Fruit fly (Drosophila melanogaster) whole organism, embryonic: ENCODE measurements around the gene CG10584.

ENCODE experiments used
- Blimp-1 ChIP-seq: fragments of 200-800 bp; sonication (Bioruptor generic); optimal IDR thresholded peaks from 3 replicates; lab custom pipeline; 2018; ENCODE audit warnings: missing biosample characterization, missing genetic modification characterization, mild to moderate bottlenecking, moderate library complexity, missing genetic modification reagents
- CG11247 ChIP-seq: fragments of 200-800 bp; sonication (Bioruptor generic); IDR thresholded peaks from 2 replicates; pipeline ENCODE4 v1.3.6; 2022; ENCODE audit warnings: missing biosample characterization, missing genetic modification characterization
- CG11695 ChIP-seq: fragments of 200-800 bp; sonication (Bioruptor generic); IDR thresholded peaks from 3 replicates; pipeline ENCODE4 v1.3.6; 2022; ENCODE audit warnings: missing biosample characterization, missing genetic modification characterization
- CG12391 ChIP-seq: fragments of 200-800 bp; sonication (Bioruptor generic); optimal IDR thresholded peaks from 3 replicates; lab custom pipeline; 2018; ENCODE audit warnings: missing biosample characterization, mild to moderate bottlenecking, missing genetic modification characterization, moderate library complexity
- CG13296 ChIP-seq: fragments of 200-800 bp; sonication (Bioruptor generic); optimal IDR thresholded peaks from 3 replicates; lab custom pipeline; 2018; ENCODE audit warnings: missing biosample characterization, mild to moderate bottlenecking, missing genetic modification characterization
- CG13775 ChIP-seq: fragments of 200-800 bp; sonication (Bioruptor generic); optimal IDR thresholded peaks from 3 replicates; lab custom pipeline; 2017; ENCODE audit warnings: missing biosample characterization, mild to moderate bottlenecking, missing genetic modification characterization
- CG15269 ChIP-seq: fragments of 200-800 bp; sonication (Bioruptor generic); optimal IDR thresholded peaks from 2 replicates; lab custom pipeline; 2018; ENCODE audit warnings: missing biosample characterization, mild to moderate bottlenecking, missing genetic modification characterization, moderate library complexity
- CG15479 ChIP-seq: fragments of 200-800 bp; sonication (Bioruptor generic); optimal IDR thresholded peaks from 3 replicates; lab custom pipeline; 2019; ENCODE audit warnings: missing biosample characterization, mild to moderate bottlenecking, missing genetic modification characterization, moderate library complexity
- CG15601 ChIP-seq: fragments of 200-800 bp; sonication (Bioruptor generic); optimal IDR thresholded peaks from 3 replicates; lab custom pipeline; 2019; ENCODE audit warnings: missing biosample characterization, mild to moderate bottlenecking, missing genetic modification characterization, moderate library complexity
- CG16815 ChIP-seq: fragments of 200-800 bp; sonication (Bioruptor generic); optimal IDR thresholded peaks from 3 replicates; lab custom pipeline; 2017; ENCODE audit warnings: missing biosample characterization, mild to moderate bottlenecking, missing genetic modification characterization
- CG17385 ChIP-seq: fragments of 200-800 bp; sonication (Bioruptor generic); optimal IDR thresholded peaks from 3 replicates; lab custom pipeline; 2018; ENCODE audit warnings: missing biosample characterization, mild to moderate bottlenecking, missing genetic modification characterization
- CG17829 ChIP-seq: fragments of 200-800 bp; optimal IDR thresholded peaks from 2 replicates; lab custom pipeline; 2019; ENCODE audit warnings: missing biosample characterization, mild to moderate bottlenecking, missing genetic modification characterization, moderate library complexity
- CG18619 ChIP-seq: fragments of 200-800 bp; sonication (Bioruptor generic); optimal IDR thresholded peaks from 3 replicates; lab custom pipeline; 2017; ENCODE audit warnings: missing biosample characterization, mild to moderate bottlenecking, missing genetic modification characterization
- CG2199 ChIP-seq: fragments of 200-800 bp; sonication (Bioruptor generic); IDR thresholded peaks from 3 replicates; pipeline ENCODE4 v1.3.6; 2022; ENCODE audit warnings: missing biosample characterization, missing genetic modification characterization
- CG2712 ChIP-seq: fragments of 200-800 bp; optimal IDR thresholded peaks from 3 replicates; lab custom pipeline; 2019; ENCODE audit warnings: missing biosample characterization, mild to moderate bottlenecking, missing genetic modification characterization, moderate library complexity
- CG4424 ChIP-seq: fragments of 200-800 bp; sonication (Bioruptor generic); optimal IDR thresholded peaks from 3 replicates; lab custom pipeline; 2016; ENCODE audit warnings: missing biosample characterization, missing genetic modification characterization
- CG5953 ChIP-seq: fragments of 200-800 bp; sonication (Bioruptor generic); IDR thresholded peaks from 2 replicates; pipeline ENCODE4 v1.3.6; 2022; ENCODE audit warnings: missing biosample characterization, missing genetic modification characterization
- CG6854 ChIP-seq: fragments of 200-800 bp; sonication (Bioruptor generic); optimal IDR thresholded peaks from 3 replicates; lab custom pipeline; 2017; ENCODE audit warnings: missing biosample characterization, mild to moderate bottlenecking, missing genetic modification characterization
- CG7357 ChIP-seq: fragments of 200-800 bp; sonication (Bioruptor generic); IDR thresholded peaks from 3 replicates; pipeline ENCODE4 v1.3.6; 2022; ENCODE audit warnings: missing biosample characterization, missing genetic modification characterization
- CG7786 ChIP-seq: fragments of 200-800 bp; sonication (Bioruptor generic); optimal IDR thresholded peaks from 2 replicates; lab custom pipeline; 2016; ENCODE audit warnings: missing biosample characterization, missing genetic modification characterization
- CG7839 ChIP-seq: fragments of 200-800 bp; sonication (Bioruptor generic); optimal IDR thresholded peaks from 3 replicates; lab custom pipeline; 2018; ENCODE audit warnings: missing biosample characterization, mild to moderate bottlenecking, missing genetic modification characterization, moderate library complexity
- Dbx ChIP-seq: fragments of 200-800 bp; sonication (Bioruptor generic); IDR thresholded peaks from 3 replicates; pipeline ENCODE4 v1.3.6; 2022; ENCODE audit warnings: missing biosample characterization, missing genetic modification characterization
- Deaf1 ChIP-seq: fragments of 200-800 bp; optimal IDR thresholded peaks from 3 replicates; lab custom pipeline; 2019; ENCODE audit warnings: missing biosample characterization, mild to moderate bottlenecking, missing genetic modification characterization, moderate library complexity
- Dfd ChIP-seq, 2 experiments: fragments of >200 bp; optimal IDR thresholded peaks; 2 replicates each; lab custom pipeline; 2017; ENCODE audit warnings: missing biosample characterization in 2 of 2, missing genetic modification characterization in 2 of 2
- Fer1 ChIP-seq: fragments of 200-800 bp; sonication (Bioruptor generic); optimal IDR thresholded peaks from 2 replicates; lab custom pipeline; 2017; ENCODE audit warnings: missing biosample characterization, mild to moderate bottlenecking, missing genetic modification characterization
- HHEX ChIP-seq: fragments of 200-800 bp; sonication (Bioruptor generic); optimal IDR thresholded peaks from 3 replicates; lab custom pipeline; 2017; ENCODE audit warnings: missing biosample characterization, mild to moderate bottlenecking, missing genetic modification characterization, missing genetic modification reagents
- Oli ChIP-seq: fragments of 200-800 bp; sonication (Bioruptor generic); optimal IDR thresholded peaks from 2 replicates; lab custom pipeline; 2018; ENCODE audit warnings: missing biosample characterization, mild to moderate bottlenecking, missing genetic modification characterization, moderate library complexity
- PHDP ChIP-seq: fragments of 200-800 bp; sonication (Bioruptor generic); optimal IDR thresholded peaks from 3 replicates; lab custom pipeline; 2018; ENCODE audit warnings: missing biosample characterization, mild to moderate bottlenecking, missing genetic modification characterization, moderate library complexity
- Pdp1 ChIP-seq, 2 experiments: fragments of 200-800 bp; sonication (Bioruptor generic); optimal IDR thresholded peaks; 3 replicates each; lab custom pipeline; 2016; ENCODE audit warnings: missing biosample characterization in 2 of 2, missing genetic modification characterization in 2 of 2, mild to moderate bottlenecking in 1 of 2, moderate library complexity in 1 of 2
- Ssrp ChIP-seq: fragments of 200-800 bp; sonication (Bioruptor generic); optimal IDR thresholded peaks from 2 replicates; lab custom pipeline; 2018; ENCODE audit warnings: missing biosample characterization, mild to moderate bottlenecking, missing genetic modification characterization, moderate library complexity
- bsh ChIP-seq, 2 experiments: fragments of 200-800 bp; sonication (Bioruptor generic); optimal IDR thresholded peaks; 2 replicates each; lab custom pipeline; 2017 to 2018; ENCODE audit warnings: mild to moderate bottlenecking in 2 of 2, missing biosample characterization in 2 of 2, missing genetic modification characterization in 2 of 2, moderate library complexity in 1 of 2
- chn ChIP-seq: fragments of 200-800 bp; sonication (Bioruptor generic); optimal IDR thresholded peaks from 2 replicates; lab custom pipeline; 2016; ENCODE audit warnings: missing biosample characterization, missing genetic modification characterization
- croc ChIP-seq: fragments of 200-800 bp; sonication (Bioruptor generic); conservative IDR thresholded peaks from 3 replicates; pipeline ENCODE4 v1.3.6; 2022; ENCODE audit warnings: missing biosample characterization, missing genetic modification characterization
- fd3F ChIP-seq: fragments of 200-800 bp; sonication (Bioruptor generic); optimal IDR thresholded peaks from 2 replicates; lab custom pipeline; 2018; ENCODE audit warnings: missing biosample characterization, mild to moderate bottlenecking, missing genetic modification characterization, moderate library complexity
- gem ChIP-seq: fragments of 200-800 bp; sonication (Bioruptor generic); optimal IDR thresholded peaks from 2 replicates; lab custom pipeline; 2019; ENCODE audit warnings: missing biosample characterization, mild to moderate bottlenecking, missing genetic modification characterization, moderate library complexity
- hbn ChIP-seq: fragments of 200-800 bp; sonication (Bioruptor generic); IDR thresholded peaks from 2 replicates; pipeline ENCODE4 v1.3.6; 2022; ENCODE audit warnings: missing biosample characterization, missing genetic modification characterization; ENCODE audit not compliant: partially characterized antibody
- hkb ChIP-seq, 2 experiments: fragments of 200-800 bp in 1 of 2; fragments of >200 bp in 1 of 2; sonication (Bioruptor generic) in 1 of 2; IDR thresholded peaks in 1 of 2; optimal IDR thresholded peaks in 1 of 2; 2 replicates each; pipeline versions ENCODE4 v1.3.6 to Lab custom; 2017 to 2022; ENCODE audit warnings: missing biosample characterization in 1 of 2, missing genetic modification characterization in 1 of 2
- mam ChIP-seq: fragments of 200-800 bp; sonication (Bioruptor generic); optimal IDR thresholded peaks from 3 replicates; lab custom pipeline; 2016; ENCODE audit warnings: missing biosample characterization, missing genetic modification characterization
- nau ChIP-seq: fragments of 200-800 bp; sonication (Bioruptor generic); optimal IDR thresholded peaks from 3 replicates; lab custom pipeline; 2017; ENCODE audit warnings: missing biosample characterization, mild to moderate bottlenecking, missing genetic modification characterization, missing genetic modification reagents
- pb ChIP-seq: fragments of 200-800 bp; sonication (Bioruptor generic); optimal IDR thresholded peaks from 3 replicates; lab custom pipeline; 2016; ENCODE audit warnings: missing biosample characterization, missing genetic modification characterization
- phol ChIP-seq: fragments of 200-800 bp; sonication (Bioruptor generic); optimal IDR thresholded peaks from 3 replicates; lab custom pipeline; 2018; ENCODE audit warnings: missing biosample characterization, mild to moderate bottlenecking, missing genetic modification characterization, moderate library complexity
- rib ChIP-seq: fragments of 200-800 bp; sonication (Bioruptor generic); IDR thresholded peaks from 2 replicates; pipeline ENCODE4 v1.3.6; 2022; ENCODE audit warnings: missing biosample characterization, missing genetic modification characterization
- sd ChIP-seq: fragments of 200-800 bp; sonication (Bioruptor generic); optimal IDR thresholded peaks from 3 replicates; lab custom pipeline; 2018; ENCODE audit warnings: missing biosample characterization, mild to moderate bottlenecking, missing genetic modification characterization, moderate library complexity
- tin ChIP-seq: fragments of 200-800 bp; sonication (Bioruptor generic); optimal IDR thresholded peaks from 3 replicates; lab custom pipeline; 2016; ENCODE audit warnings: missing biosample characterization, missing genetic modification characterization
- yki ChIP-seq: fragments of >200 bp; optimal IDR thresholded peaks from 3 replicates; lab custom pipeline; 2018
- z ChIP-seq: fragments of 200-800 bp; sonication (Bioruptor generic); IDR thresholded peaks from 3 replicates; pipeline ENCODE4 v1.3.6; 2022; ENCODE audit warnings: missing biosample characterization, missing genetic modification characterization
- zen ChIP-seq: fragments of 200-800 bp; sonication (Bioruptor generic); optimal IDR thresholded peaks from 3 replicates; lab custom pipeline; 2018; ENCODE audit warnings: missing biosample characterization, mild to moderate bottlenecking, missing genetic modification characterization, moderate library complexity

Gene CG10584

DNA sequence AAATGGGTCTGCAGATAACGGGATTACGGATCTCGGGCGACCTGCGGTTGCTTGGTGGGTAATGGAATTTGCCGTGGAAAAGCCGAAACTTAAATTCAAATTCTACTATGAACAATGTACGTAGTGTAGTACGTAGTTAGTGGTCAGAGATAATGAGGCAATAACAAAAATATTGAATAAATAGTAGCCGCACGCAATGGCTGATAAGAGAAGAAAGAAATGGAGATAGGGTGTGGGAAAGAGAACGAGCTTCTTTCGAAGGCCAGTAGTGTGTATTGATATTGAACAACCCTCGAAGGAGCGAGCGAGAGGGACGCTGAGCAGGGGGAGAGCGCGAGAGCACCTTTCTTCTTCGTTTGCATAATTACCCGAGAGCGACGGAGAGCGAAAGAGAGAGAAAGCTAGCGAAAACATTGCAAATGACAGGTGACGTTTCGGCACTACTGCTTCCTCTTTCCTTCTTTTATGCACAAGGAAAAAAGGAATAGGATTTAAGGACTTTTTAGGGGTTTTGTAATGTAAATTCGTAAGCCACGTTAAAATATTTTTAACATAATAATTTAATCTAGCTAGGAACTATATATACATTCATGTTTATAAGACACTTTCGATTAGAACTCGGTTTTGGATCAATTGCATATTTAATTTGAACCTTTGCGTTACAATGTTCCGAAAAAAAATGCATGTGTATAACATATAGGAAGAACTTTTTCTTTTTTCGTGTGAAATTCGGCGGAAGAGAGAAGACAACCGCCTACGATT, 20.1 kb downstream of the CG10584 start (continued):
- TF ChIP-seq CG7357 (0 out of 3 replicates have a peak, but pooled peaks have one; percentile 20), gem (tag; lab: Kevin White, UChicago) (peak; percentile 54), Deaf1 (tag; lab: Kevin White, UChicago) (peak; percentile 32), CG6854 (GFP tag; lab: Kevin White, UChicago) (no peak), CG7786 (GFP tag; lab: Kevin White, UChicago) (no peak), CG17829 (tag; lab: Kevin White, UChicago) (no peak), CG11247 (GFP tag; lab: Robert Waterston, UW) (no peak), mam (peak; percentile 5), zen (tag; lab: Kevin White, UChicago) (peak; percentile 72), yki (lab: Kevin White, UChicago) (peak; percentile 70), CG15479 (peak; percentile 98), Ssrp (tag; lab: Kevin White, UChicago) (peak; percentile 29), CG16815 (GFP tag; lab: Kevin White, UChicago) (no peak), CG12391 (tag; lab: Kevin White, UChicago) (peak; percentile 33), Dfd (GFP tag; optimal IDR thresholded peaks at IDR 0.05; lab: Kevin White, UChicago) (no peak), fd3F (GFP tag; lab: Kevin White, UChicago) (peak; percentile 24), CG15601 (no peak), sd (tag; lab: Kevin White, UChicago) (peak; percentile 44), CG15269 (tag; lab: Kevin White, UChicago) (peak; percentile 25), phol (tag; lab: Kevin White, UChicago) (peak; percentile 30), CG5953 (GFP tag; lab: Robert Waterston, UW) (no peak), CG13775 (GFP tag; lab: Kevin White, UChicago) (peak; percentile 19), CG13296 (GFP tag; lab: Kevin White, UChicago) (no peak), tin (GFP tag; lab: Kevin White, UChicago) (peak; percentile 4), bsh (GFP tag; optimal IDR thresholded peaks at IDR 0.05; lab: Kevin White, UChicago) (no peak), rib (peak; percentile 74; the same call in 1 of the 2 replicates), Pdp1 (GFP tag; optimal IDR thresholded peaks at IDR 0.05; lab: Kevin White, UChicago) (peak in 1 of 2 experiments; percentile 91), CG2712 (tag; lab: Kevin White, UChicago) (peak; percentile 22), CG11695 (GFP tag; lab: Robert Waterston, UW) (0 out of 3 replicates have a peak, but pooled peaks have one; percentile 29), HHEX (GFP tag; lab: Kevin White, UChicago) (peak; percentile 32), croc (no peak), nau (GFP tag; lab: Kevin White, UChicago) (peak; percentile 49), Dbx (GFP tag; lab: Robert Waterston, UW) (0 out of 3 replicates have a peak, but pooled peaks have one; percentile 22), chn (GFP tag; lab: Kevin White, UChicago) (peak; percentile 14), hkb (optimal IDR thresholded peaks at IDR 0.05; lab: Kevin White, UChicago) (no peak), hkb (GFP tag; IDR thresholded peaks at IDR 0.05; lab: Robert Waterston, UW) (0 out of 2 replicates have a peak, but pooled peaks have one; percentile 20), CG18619 (GFP tag; lab: Kevin White, UChicago) (peak; percentile 23), CG17385 (GFP tag; lab: Kevin White, UChicago) (peak; percentile 73), z (no peak), PHDP (tag; lab: Kevin White, UChicago) (peak; percentile 33), Oli (tag; lab: Kevin White, UChicago) (peak; percentile 12), CG2199 (GFP tag; lab: Robert Waterston, UW) (0 out of 3 replicates have a peak, but pooled peaks have one; percentile 68), hbn (GFP tag; lab: Robert Waterston, UW) (no peak), pb (GFP tag; lab: Kevin White, UChicago) (peak; percentile 16), CG4424 (GFP tag; lab: Kevin White, UChicago) (peak; percentile 5), Fer1 (GFP tag; lab: Kevin White, UChicago) (peak; percentile 35), Blimp-1 (GFP tag; lab: Kevin White, UChicago) (peak; percentile 9), CG7839 (tag; lab: Kevin White, UChicago) (peak; percentile 55)
